Worm (Caenorhabditis elegans) whole organism, L1 larva: ENCODE measurements around the gene Y54G2A.18.

Experiments used
- egl-13 ChIP-seq: sonication (generic microtip); optimal IDR thresholded peaks from 2 replicates; lab custom pipeline; 2016; ENCODE audit warnings: missing genotype, missing genetic modification reagents, missing genetic modification characterization, missing compliant biosample characterization
- skn-1 ChIP-seq: fragments of 150-350 bp; optimal IDR thresholded peaks from 2 replicates; lab custom pipeline; 2014; ENCODE audit warnings: missing biosample characterization, missing genetic modification characterization
- unc-86 ChIP-seq: sonication (generic microtip); optimal IDR thresholded peaks from 2 replicates; lab custom pipeline; 2016; ENCODE audit warnings: missing genetic modification characterization, missing compliant biosample characterization
- zag-1 ChIP-seq: fragments of 150-350 bp; optimal IDR thresholded peaks from 2 replicates; lab custom pipeline; 2014; ENCODE audit warnings: missing biosample characterization, missing genetic modification characterization

- TF ChIP-seq zag-1 (no peak), egl-13 (tag; lab: Kevin White, UChicago) (no peak), unc-86 (tag; lab: Kevin White, UChicago) (no peak), skn-1 (tag; lab: Kevin White, UChicago) (peak; percentile 1)
Observed at ce11 chrIV:2892787-2893485, 641 bp upstream of the Y54G2A.18 start.
